Worm (Caenorhabditis elegans) whole organism, young adult: ENCODE data around the gene T07F8.1.

Experiments
- B0035.1 ChIP-seq: sonication (generic microtip); optimal IDR thresholded peaks from 2 replicates; lab custom pipeline; 2016; ENCODE audit warnings: missing genetic modification characterization, mild to moderate bottlenecking, missing compliant biosample characterization, missing genotype, missing genetic modification reagents
- C06A6.2 ChIP-seq: fragments of 200-800 bp; sonication (Bioruptor generic); conservative IDR thresholded peaks from 2 replicates; pipeline ENCODE4 v1.3.6; 2022; ENCODE audit warnings: missing genetic modification characterization, missing compliant biosample characterization
- F23B12.7 ChIP-seq: sonication (generic microtip); optimal IDR thresholded peaks from 2 replicates; lab custom pipeline; 2017; ENCODE audit warnings: missing genetic modification characterization, mild to moderate bottlenecking, missing compliant biosample characterization, antibody characterized with exemption, moderate library complexity; ENCODE audit not compliant: insufficient read depth
- F33H1.4 ChIP-seq: fragments of 200-800 bp; sonication (Bioruptor generic); IDR thresholded peaks from 2 replicates; pipeline ENCODE4 v1.3.6; 2022; ENCODE audit warnings: missing genetic modification reagents, missing genetic modification characterization, missing compliant biosample characterization
- F57A8.1 ChIP-seq: fragments of 200-800 bp; sonication (Bioruptor generic); optimal IDR thresholded peaks from 2 replicates; lab custom pipeline; 2018; ENCODE audit warnings: mild to moderate bottlenecking, missing genetic modification characterization, moderate library complexity, missing compliant biosample characterization
- K11D2.4 ChIP-seq: fragments of 200-800 bp; sonication (Bioruptor generic); IDR thresholded peaks from 2 replicates; pipeline ENCODE4 v1.3.6; 2022; ENCODE audit warnings: missing genetic modification reagents, missing genetic modification characterization, missing compliant biosample characterization
- K12H6.12 ChIP-seq: fragments of 200-800 bp; sonication (Bioruptor generic); optimal IDR thresholded peaks from 2 replicates; lab custom pipeline; 2018; ENCODE audit warnings: mild to moderate bottlenecking, missing genetic modification characterization, missing compliant biosample characterization
- T26A5.8 ChIP-seq: sonication (generic microtip); optimal IDR thresholded peaks from 2 replicates; lab custom pipeline; 2016; ENCODE audit warnings: missing genetic modification characterization, missing compliant biosample characterization
- Y56A3A.18 ChIP-seq: fragments of 200-800 bp; sonication (Bioruptor generic); IDR thresholded peaks from 2 replicates; pipeline ENCODE4 v1.3.6; 2022; ENCODE audit warnings: missing genetic modification reagents, missing genetic modification characterization, missing compliant biosample characterization
- Y67H2A.10 ChIP-seq: fragments of 200-800 bp; sonication (Bioruptor generic); conservative IDR thresholded peaks from 2 replicates; pipeline ENCODE4 v1.3.6; 2022; ENCODE audit warnings: missing genetic modification reagents, missing genetic modification characterization, missing compliant biosample characterization
- ZK185.1 ChIP-seq: sonication (generic microtip); optimal IDR thresholded peaks from 2 replicates; lab custom pipeline; 2016; ENCODE audit warnings: mild to moderate bottlenecking, missing genetic modification characterization, missing compliant biosample characterization; ENCODE audit not compliant: poor library complexity, severe bottlenecking
- aptf-2 ChIP-seq: fragments of 200-800 bp; sonication (Bioruptor generic); conservative IDR thresholded peaks from 2 replicates; pipeline ENCODE4 v1.3.6; 2022; ENCODE audit warnings: missing genetic modification reagents, missing genetic modification characterization, missing compliant biosample characterization
- aptf-3 ChIP-seq: fragments of 200-800 bp; sonication (Bioruptor generic); IDR thresholded peaks from 2 replicates; pipeline ENCODE4 v1.3.6; 2022; ENCODE audit warnings: missing genetic modification characterization, missing compliant biosample characterization
- attf-3 ChIP-seq: fragments of 200-800 bp; sonication (Bioruptor generic); conservative IDR thresholded peaks from 2 replicates; pipeline ENCODE4 v1.3.6; 2022; ENCODE audit warnings: missing genetic modification reagents, missing genetic modification characterization, missing compliant biosample characterization
- attf-5 ChIP-seq: fragments of 200-800 bp; sonication (Bioruptor generic); optimal IDR thresholded peaks from 2 replicates; lab custom pipeline; 2018; ENCODE audit warnings: mild to moderate bottlenecking, missing genetic modification characterization, missing compliant biosample characterization
- attf-6 ChIP-seq: fragments of 200-800 bp; sonication (Bioruptor generic); IDR thresholded peaks from 2 replicates; pipeline ENCODE4 v1.3.6; 2022; ENCODE audit warnings: missing genetic modification reagents, missing genetic modification characterization, missing compliant biosample characterization
- cebp-1 ChIP-seq, 2 experiments: fragments of 200-800 bp in 1 of 2; sonication (Bioruptor generic) in 1 of 2; sonication (generic microtip) in 1 of 2; IDR thresholded peaks in 1 of 2; optimal IDR thresholded peaks in 1 of 2; 2 replicates each; pipeline versions ENCODE4 v1.3.6 to Lab custom; 2017 to 2022; ENCODE audit warnings: missing compliant biosample characterization in 2 of 2, missing genetic modification characterization in 2 of 2, mild to moderate bottlenecking in 1 of 2, missing genetic modification reagents in 1 of 2, moderate library complexity in 1 of 2
- ceh-27 ChIP-seq: fragments of 200-800 bp; sonication (Bioruptor generic); optimal IDR thresholded peaks from 2 replicates; lab custom pipeline; 2018; ENCODE audit warnings: mild to moderate bottlenecking, missing genetic modification characterization, moderate library complexity, missing compliant biosample characterization
- ceh-40 ChIP-seq: fragments of 200-800 bp; sonication (Bioruptor generic); IDR thresholded peaks from 2 replicates; pipeline ENCODE4 v1.3.6; 2022; ENCODE audit warnings: missing genetic modification characterization, missing compliant biosample characterization
- die-1 ChIP-seq: sonication (generic microtip); optimal IDR thresholded peaks from 2 replicates; lab custom pipeline; 2016; ENCODE audit warnings: missing genotype, mild to moderate bottlenecking, missing genetic modification characterization, missing compliant biosample characterization
- dox-1 ChIP-seq: fragments of 200-800 bp; sonication (Bioruptor generic); IDR thresholded peaks from 2 replicates; pipeline ENCODE4 v1.3.6; 2022; ENCODE audit warnings: missing genetic modification reagents, missing genetic modification characterization, missing compliant biosample characterization
- efl-1 ChIP-seq: fragments of 150-350 bp; optimal IDR thresholded peaks from 2 replicates; lab custom pipeline; 2014; ENCODE audit warnings: missing biosample characterization, missing genetic modification reagents, missing genetic modification characterization
- ekl-4 ChIP-seq: fragments of 200-800 bp; sonication (Bioruptor generic); IDR thresholded peaks from 2 replicates; pipeline ENCODE4 v1.3.6; 2022; ENCODE audit warnings: missing genetic modification reagents, missing genetic modification characterization, missing compliant biosample characterization
- lag-1 ChIP-seq: fragments of 200-800 bp; sonication (Bioruptor generic); IDR thresholded peaks from 2 replicates; pipeline ENCODE4 v1.3.6; 2022; ENCODE audit warnings: missing genetic modification reagents, missing genetic modification characterization, missing compliant biosample characterization
- lin-40 ChIP-seq: sonication (generic microtip); optimal IDR thresholded peaks from 2 replicates; lab custom pipeline; 2016; ENCODE audit warnings: missing genetic modification characterization, mild to moderate bottlenecking, missing compliant biosample characterization, missing genotype, missing genetic modification reagents
- lin-54 ChIP-seq: fragments of 200-800 bp; sonication (Bioruptor generic); optimal IDR thresholded peaks from 2 replicates; lab custom pipeline; 2018; ENCODE audit warnings: mild to moderate bottlenecking, missing genetic modification characterization, missing compliant biosample characterization
- lsl-1 ChIP-seq: fragments of 200-800 bp; sonication (Bioruptor generic); optimal IDR thresholded peaks from 2 replicates; lab custom pipeline; 2018; ENCODE audit warnings: mild to moderate bottlenecking, missing genetic modification characterization, moderate library complexity, missing compliant biosample characterization
- madf-3 ChIP-seq: fragments of 200-800 bp; sonication (Bioruptor generic); IDR thresholded peaks from 2 replicates; pipeline ENCODE4 v1.3.6; 2022; ENCODE audit warnings: missing genetic modification reagents, missing genetic modification characterization, missing compliant biosample characterization
- madf-6 ChIP-seq: fragments of 200-800 bp; sonication (Bioruptor generic); IDR thresholded peaks from 2 replicates; pipeline ENCODE4 v1.3.6; 2022; ENCODE audit warnings: missing genetic modification reagents, missing genetic modification characterization, missing compliant biosample characterization
- madf-8 ChIP-seq: fragments of 200-800 bp; sonication (Bioruptor generic); conservative IDR thresholded peaks from 2 replicates; pipeline ENCODE4 v1.3.6; 2022; ENCODE audit warnings: missing genetic modification reagents, missing genetic modification characterization, missing compliant biosample characterization
- mcd-1 ChIP-seq: fragments of 200-800 bp; sonication (Bioruptor generic); IDR thresholded peaks from 2 replicates; pipeline ENCODE4 v1.3.6; 2022; ENCODE audit warnings: missing genetic modification reagents, missing genetic modification characterization, missing compliant biosample characterization
- nhr-120 ChIP-seq: fragments of 200-800 bp; sonication (Bioruptor generic); IDR thresholded peaks from 2 replicates; pipeline ENCODE4 v1.3.6; 2022; ENCODE audit warnings: missing genetic modification characterization, missing compliant biosample characterization
- nhr-80 ChIP-seq: sonication (generic microtip); optimal IDR thresholded peaks from 2 replicates; lab custom pipeline; 2016; ENCODE audit warnings: missing genetic modification characterization, missing compliant biosample characterization
- pbrm-1 ChIP-seq: fragments of 200-800 bp; sonication (Bioruptor generic); IDR thresholded peaks from 2 replicates; pipeline ENCODE4 v1.3.6; 2022; ENCODE audit warnings: missing genetic modification reagents, missing genetic modification characterization, missing compliant biosample characterization
- pha-4 ChIP-seq: fragments of 150-350 bp; sonication (generic microtip); optimal IDR thresholded peaks from 2 replicates; lab custom pipeline; 2014; ENCODE audit warnings: missing biosample characterization, missing genetic modification reagents, missing genetic modification characterization
- sdz-38 ChIP-seq: sonication (generic microtip); optimal IDR thresholded peaks from 2 replicates; lab custom pipeline; 2016; ENCODE audit warnings: missing genotype, missing genetic modification characterization, missing compliant biosample characterization
- snpc-1.1 ChIP-seq: sonication (generic microtip); optimal IDR thresholded peaks from 2 replicates; lab custom pipeline; 2017; ENCODE audit warnings: missing genetic modification characterization, mild to moderate bottlenecking, missing compliant biosample characterization, antibody characterized with exemption, moderate library complexity, missing genotype, missing genetic modification reagents; ENCODE audit not compliant: insufficient read depth
- snpc-1.3 ChIP-seq: sonication (generic microtip); optimal IDR thresholded peaks from 2 replicates; lab custom pipeline; 2017; ENCODE audit warnings: missing genetic modification characterization, mild to moderate bottlenecking, missing compliant biosample characterization, antibody characterized with exemption, moderate library complexity, missing genotype, missing genetic modification reagents; ENCODE audit not compliant: insufficient read depth
- snpc-4 ChIP-seq, 5 experiments: fragments of 150-350 bp in 1 of 5; sonication (generic microtip) in 4 of 5; optimal IDR thresholded peaks; 2 replicates each; lab custom pipeline; 2014 to 2018; ENCODE audit warnings: missing genetic modification characterization in 5 of 5, missing biosample characterization in 3 of 5, antibody characterized with exemption in 2 of 5, mild to moderate bottlenecking in 2 of 5, missing compliant biosample characterization in 2 of 5, missing genotype in 2 of 5, moderate library complexity in 2 of 5, missing genetic modification reagents in 1 of 5
- somi-1 ChIP-seq: fragments of 200-800 bp; sonication (Bioruptor generic); optimal IDR thresholded peaks from 2 replicates; lab custom pipeline; 2018; ENCODE audit warnings: mild to moderate bottlenecking, missing genetic modification characterization, missing compliant biosample characterization
- tbp1 ChIP-seq: fragments of 200-800 bp; sonication (Bioruptor generic); optimal IDR thresholded peaks from 2 replicates; lab custom pipeline; 2018; ENCODE audit warnings: mild to moderate bottlenecking, missing genetic modification characterization, missing compliant biosample characterization
- tbx-9 ChIP-seq: sonication (generic microtip); optimal IDR thresholded peaks from 2 replicates; lab custom pipeline; 2016; ENCODE audit warnings: borderline replicate concordance, missing genetic modification characterization, inconsistent platforms, missing compliant biosample characterization
- tlf-1 ChIP-seq: fragments of 200-800 bp; sonication (Bioruptor generic); optimal IDR thresholded peaks from 2 replicates; lab custom pipeline; 2018; ENCODE audit warnings: mild to moderate bottlenecking, missing genetic modification characterization, missing compliant biosample characterization
- unc-62 ChIP-seq: fragments of 150-350 bp; optimal IDR thresholded peaks from 2 replicates; lab custom pipeline; 2014; ENCODE audit warnings: missing biosample characterization, missing genetic modification reagents, missing genetic modification characterization
- ztf-18 ChIP-seq: sonication (generic microtip); optimal IDR thresholded peaks from 2 replicates; lab custom pipeline; 2016; ENCODE audit warnings: missing genotype, mild to moderate bottlenecking, missing genetic modification characterization, missing compliant biosample characterization

The T07F8.1 gene

ce11 chrII:7104794-7105613, 43.2 kb upstream of the T07F8.1 start, which contains the start of the genes farl-11 and rpl-33:
farl-11 (minus strand) TSS chrII:7105035.
rpl-33 (plus strand) TSS chrII:7105563.
- TF ChIP-seq tbp1 (GFP tag; lab: Kevin White, UChicago) (peak; percentile 29), tbx-9 (tag; lab: Kevin White, UChicago) (no peak), aptf-2 (GFP tag; lab: Robert Waterston, UW) (0 out of 2 replicates have a peak, but pooled peaks have one; percentile 33), snpc-1.1 (tag; lab: Kevin White, UChicago) (no peak), tlf-1 (GFP tag; lab: Kevin White, UChicago) (no peak), pha-4 (tag; lab: Kevin White, UChicago) (peak; percentile 76), ekl-4 (GFP tag; lab: Robert Waterston, UW) (no peak), Y67H2A.10 (no peak), madf-8 (GFP tag; lab: Robert Waterston, UW) (no peak), ztf-18 (peak; percentile 43), C06A6.2 (no peak), madf-3 (GFP tag; lab: Robert Waterston, UW) (no peak), ZK185.1 (tag; lab: Kevin White, UChicago) (peak; percentile 37), F33H1.4 (GFP tag; lab: Robert Waterston, UW) (peak; percentile 57), K11D2.4 (no peak), unc-62 (no peak), attf-5 (GFP tag; lab: Kevin White, UChicago) (peak; percentile 72), lsl-1 (GFP tag; lab: Kevin White, UChicago) (peak; percentile 73), madf-6 (0 out of 2 replicates have a peak, but pooled peaks have one; percentile 12), B0035.1 (no peak), somi-1 (GFP tag; lab: Kevin White, UChicago) (no peak), ceh-40 (GFP tag; lab: Robert Waterston, UW) (no peak), F23B12.7 (tag; lab: Kevin White, UChicago) (peak; percentile 89), ceh-27 (GFP tag; lab: Kevin White, UChicago) (peak; percentile 25), die-1 (tag; lab: Kevin White, UChicago) (no peak), attf-6 (GFP tag; lab: Robert Waterston, UW) (no peak), lag-1 (GFP tag; lab: Robert Waterston, UW) (no peak), lin-40 (tag; lab: Kevin White, UChicago) (peak; percentile 25), F57A8.1 (GFP tag; lab: Kevin White, UChicago) (no peak), aptf-3 (GFP tag; lab: Robert Waterston, UW) (no peak), nhr-80 (peak; percentile 48), Y56A3A.18 (no peak), attf-3 (GFP tag; lab: Robert Waterston, UW) (peak; percentile 99), dox-1 (0 out of 2 replicates have a peak, but pooled peaks have one; percentile 16), T26A5.8 (no peak), pbrm-1 (GFP tag; lab: Robert Waterston, UW) (0 out of 2 replicates have a peak, but pooled peaks have one; percentile 17), nhr-120 (GFP tag; lab: Robert Waterston, UW) (no peak), efl-1 (GFP tag; lab: Kevin White, UChicago) (peak; percentile 18), sdz-38 (tag; lab: Kevin White, UChicago) (no peak), K12H6.12 (tag; lab: Kevin White, UChicago) (peak; percentile 56), cebp-1 (GFP tag; IDR thresholded peaks at IDR 0.05; lab: Robert Waterston, UW) (no peak), cebp-1 (tag; optimal IDR thresholded peaks at IDR 0.05; lab: Kevin White, UChicago) (peak; percentile 43), lin-54 (GFP tag; lab: Kevin White, UChicago) (peak; percentile 31), mcd-1 (GFP tag; lab: Robert Waterston, UW) (peak; percentile 50), snpc-4 (GFP tag; optimal IDR thresholded peaks at IDR 0.05; lab: Kevin White, UChicago) (no peak), snpc-4 (tag; optimal IDR thresholded peaks at IDR 0.05; lab: Kevin White, UChicago) (peak in 3 of 4 experiments; percentile 33 to 65 (median 33)), snpc-1.3 (tag; lab: Kevin White, UChicago) (peak; percentile 59)
